Fruit fly (Drosophila melanogaster): ENCODE measurements around the gene CG12523.
A peak's percentile ranks its signal among the peaks of the same experiment; 100 is the strongest.

Gene CG12523

dm6 chr3L:10769218-10770018, 31.6 kb upstream of the CG12523 start (continued):
- peak; percentile 97 for TF ChIP-seq CG17328 (GFP tag; IDR thresholded peaks at IDR 0.05)
- peak; percentile 80 for TF ChIP-seq CG4328 (GFP tag; optimal IDR thresholded peaks at IDR 0.05)
- TF ChIP-seq ara (GFP tag; IDR thresholded peaks at IDR 0.05): peak; percentile 96
- no peak for TF ChIP-seq luna (GFP tag; optimal IDR thresholded peaks at IDR 0.05)
- TF ChIP-seq Hr39 (optimal IDR thresholded peaks at IDR 0.05): no peak
- peak; percentile 96 for TF ChIP-seq zfh1 (GFP tag; IDR thresholded peaks at IDR 0.05)
- TF ChIP-seq CG10543 (GFP tag; optimal IDR thresholded peaks at IDR 0.05): peak; percentile 65
- peak; percentile 19 for TF ChIP-seq CG3163 (GFP tag; optimal IDR thresholded peaks at IDR 0.05)
- TF ChIP-seq CG11560 (tag; IDR thresholded peaks at IDR 0.05): no peak; the same call in 2 of the 3 replicates
- TF ChIP-seq CG9797 (GFP tag; optimal IDR thresholded peaks at IDR 0.05): peak; percentile 4
- TF ChIP-seq CG15011 (GFP tag; optimal IDR thresholded peaks at IDR 0.05): peak; percentile 75
- TF ChIP-seq gro (GFP tag; optimal IDR thresholded peaks at IDR 0.05): no peak
- peak; percentile 15 for TF ChIP-seq Hand (GFP tag; optimal IDR thresholded peaks at IDR 0.05)
- TF ChIP-seq HLH54F (GFP tag; optimal IDR thresholded peaks at IDR 0.05): no peak
- TF ChIP-seq CG6272 (GFP tag; IDR thresholded peaks at IDR 0.05): peak; percentile 68
- no peak for TF ChIP-seq NK7.1 (GFP tag; optimal IDR thresholded peaks at IDR 0.05)
- peak; percentile 48 for TF ChIP-seq tup (GFP tag; optimal IDR thresholded peaks at IDR 0.05)
- TF ChIP-seq NC2β (GFP tag; optimal IDR thresholded peaks at IDR 0.05): peak; percentile 75
- TF ChIP-seq CG6689 (GFP tag; IDR thresholded peaks at IDR 0.05): peak; percentile 94
- peak; percentile 54 for TF ChIP-seq vfl (GFP tag; optimal IDR thresholded peaks at IDR 0.05)
- peak; percentile 82 for TF ChIP-seq Max (GFP tag; optimal IDR thresholded peaks at IDR 0.05)
- TF ChIP-seq D (optimal IDR thresholded peaks at IDR 0.05): peak; percentile 65
- TF ChIP-seq D (GFP tag; optimal IDR thresholded peaks at IDR 0.05): peak; percentile 93
- no peak for TF ChIP-seq CG6175 (GFP tag; IDR thresholded peaks at IDR 0.05)
- TF ChIP-seq Dad (GFP tag; optimal IDR thresholded peaks at IDR 0.05): peak; percentile 33
- no peak for TF ChIP-seq fu2 (GFP tag; optimal IDR thresholded peaks at IDR 0.05)
- no peak for TF ChIP-seq Scr (GFP tag; IDR thresholded peaks at IDR 0.05; ENCODE audit: partially characterized antibody)
- peak; percentile 79 for TF ChIP-seq salm (tag; optimal IDR thresholded peaks at IDR 0.05)
- peak; percentile 38; the same call in 1 of the 2 replicates for TF ChIP-seq CG9932 (GFP tag; IDR thresholded peaks at IDR 0.05)
- TF ChIP-seq stc (GFP tag; IDR thresholded peaks at IDR 0.05): peak; percentile 85
- peak; percentile 74 for TF ChIP-seq CG12219 (GFP tag; optimal IDR thresholded peaks at IDR 0.05)
- TF ChIP-seq pnt (GFP tag; optimal IDR thresholded peaks at IDR 0.05): peak; percentile 25
- peak; percentile 49 for TF ChIP-seq dm (GFP tag; optimal IDR thresholded peaks at IDR 0.05)
- peak; percentile 23 for TF ChIP-seq Antp (GFP tag; optimal IDR thresholded peaks at IDR 0.05)
- TF ChIP-seq pzg (GFP tag; optimal IDR thresholded peaks at IDR 0.05): no peak
- no peak for TF ChIP-seq ftz-f1 (GFP tag; optimal IDR thresholded peaks at IDR 0.05)
- TF ChIP-seq CG14050 (GFP tag; IDR thresholded peaks at IDR 0.05): peak; percentile 72; the same call in 2 of the 3 replicates
- peak in 1 of 2 experiments; percentile 90 for TF ChIP-seq eve (GFP tag; optimal IDR thresholded peaks at IDR 0.05)
- peak; percentile 64 for TF ChIP-seq CG31224 (GFP tag; IDR thresholded peaks at IDR 0.05)
- peak; percentile 56 for TF ChIP-seq bab2 (GFP tag; optimal IDR thresholded peaks at IDR 0.05)
- TF ChIP-seq slp2 (GFP tag; optimal IDR thresholded peaks at IDR 0.05): peak; percentile 17
- TF ChIP-seq fd102C (GFP tag; optimal IDR thresholded peaks at IDR 0.05): peak; percentile 87
- no peak for TF ChIP-seq CG17912 (GFP tag; optimal IDR thresholded peaks at IDR 0.05)
- TF ChIP-seq CG34422 (GFP tag; IDR thresholded peaks at IDR 0.05): peak; percentile 88
- TF ChIP-seq CG14014 (GFP tag; IDR thresholded peaks at IDR 0.05): peak; percentile 60; the same call in 1 of the 2 replicates
- TF ChIP-seq sisA (GFP tag; IDR thresholded peaks at IDR 0.05): peak; percentile 84
- TF ChIP-seq z (GFP tag; IDR thresholded peaks at IDR 0.05): peak; percentile 63; the same call in 1 of the 3 replicates
- TF ChIP-seq Usf (GFP tag; optimal IDR thresholded peaks at IDR 0.05): peak; percentile 82
- peak; percentile 81 for TF ChIP-seq Ptx1 (GFP tag; IDR thresholded peaks at IDR 0.05)
- TF ChIP-seq CG1792 (GFP tag; optimal IDR thresholded peaks at IDR 0.05): no peak
- TF ChIP-seq dan (GFP tag; IDR thresholded peaks at IDR 0.05): peak; percentile 89; the same call in 1 of the 2 replicates
